Worm (Caenorhabditis elegans) whole organism, young adult: Measurements from ENCODE around the gene ndub-8.

Experiments
- pha-4 ChIP-seq: fragments of 150-350 bp; sonication (generic microtip); optimal IDR thresholded peaks from 2 replicates; lab custom pipeline; 2014; ENCODE audit warnings: missing biosample characterization, missing genetic modification reagents, missing genetic modification characterization
- snpc-4 ChIP-seq, 5 experiments: fragments of 150-350 bp in 1 of 5; sonication (generic microtip) in 4 of 5; optimal IDR thresholded peaks; 2 replicates each; lab custom pipeline; 2014 to 2018; ENCODE audit warnings: missing genetic modification characterization in 5 of 5, missing biosample characterization in 3 of 5, antibody characterized with exemption in 2 of 5, mild to moderate bottlenecking in 2 of 5, missing compliant biosample characterization in 2 of 5, missing genotype in 2 of 5, moderate library complexity in 2 of 5, missing genetic modification reagents in 1 of 5
- unc-130 ChIP-seq: sonication (generic microtip); optimal IDR thresholded peaks from 2 replicates; lab custom pipeline; 2016; ENCODE audit warnings: missing genetic modification reagents, missing genetic modification characterization, missing compliant biosample characterization
- zim-3 ChIP-seq: sonication (generic microtip); optimal IDR thresholded peaks from 2 replicates; lab custom pipeline; 2017; ENCODE audit warnings: mild to moderate bottlenecking, missing genetic modification characterization, moderate library complexity, missing compliant biosample characterization

- TF ChIP-seq pha-4 (tag; lab: Kevin White, UChicago), result no peak
- no peak for TF ChIP-seq zim-3 (tag; lab: Kevin White, UChicago)
- no peak for TF ChIP-seq unc-130 (GFP tag; lab: Kevin White, UChicago)
- TF ChIP-seq snpc-4 (GFP tag; optimal IDR thresholded peaks at IDR 0.05; lab: Kevin White, UChicago), result no peak
- TF ChIP-seq snpc-4 (tag; optimal IDR thresholded peaks at IDR 0.05; lab: Kevin White, UChicago), result no peak
These were observed 12.8 kb upstream of the ndub-8 start for ce11 chrII:13859847-13860246.
